Fruit fly (Drosophila melanogaster) whole organism, embryonic: Measurements from ENCODE around the gene Mettl4.

Source experiments
- Adf1 ChIP-seq: fragments of 200-800 bp; sonication (Bioruptor generic); IDR thresholded peaks from 2 replicates; pipeline ENCODE4 v1.3.6; 2022; ENCODE audit warnings: missing biosample characterization, missing genetic modification characterization
- BEAF-32 ChIP-seq: fragments of 200-800 bp; sonication (Bioruptor generic); optimal IDR thresholded peaks from 3 replicates; lab custom pipeline; 2017; ENCODE audit warnings: missing biosample characterization, missing genetic modification characterization, mild to moderate bottlenecking, moderate library complexity, missing genetic modification reagents
- CG10565 ChIP-seq: fragments of 200-800 bp; sonication (Bioruptor generic); optimal IDR thresholded peaks from 3 replicates; lab custom pipeline; 2016; ENCODE audit warnings: missing biosample characterization, mild to moderate bottlenecking, missing genetic modification characterization
- CG15601 ChIP-seq: fragments of 200-800 bp; sonication (Bioruptor generic); optimal IDR thresholded peaks from 3 replicates; lab custom pipeline; 2019; ENCODE audit warnings: missing biosample characterization, mild to moderate bottlenecking, missing genetic modification characterization, moderate library complexity
- CG16813 ChIP-seq: fragments of 200-800 bp; sonication (Bioruptor generic); IDR thresholded peaks from 3 replicates; pipeline ENCODE4 v1.3.6; 2022; ENCODE audit warnings: missing biosample characterization, missing genetic modification characterization; ENCODE audit not compliant: partially characterized antibody
- CG3065 ChIP-seq: fragments of 200-800 bp; sonication (Bioruptor generic); optimal IDR thresholded peaks from 2 replicates; lab custom pipeline; 2016; ENCODE audit warnings: missing biosample characterization, missing genetic modification characterization
- CG31365 ChIP-seq: fragments of 200-800 bp; sonication (Bioruptor generic); optimal IDR thresholded peaks from 2 replicates; lab custom pipeline; 2018; ENCODE audit warnings: missing biosample characterization, mild to moderate bottlenecking, missing genetic modification characterization
- CG34224 ChIP-seq: fragments of 200-800 bp; sonication (Bioruptor generic); IDR thresholded peaks from 3 replicates; pipeline ENCODE4 v1.3.6; 2022; ENCODE audit warnings: missing biosample characterization, missing genetic modification characterization; ENCODE audit not compliant: partially characterized antibody
- CG34422 ChIP-seq: fragments of 200-800 bp; sonication (Bioruptor generic); IDR thresholded peaks from 3 replicates; pipeline ENCODE4 v1.3.6; 2022; ENCODE audit warnings: missing biosample characterization, missing genetic modification characterization
- CG4617 ChIP-seq: fragments of 200-800 bp; sonication (Bioruptor generic); optimal IDR thresholded peaks from 3 replicates; lab custom pipeline; 2016; ENCODE audit warnings: missing biosample characterization, missing genetic modification characterization, borderline replicate concordance
- CG7963 ChIP-seq: fragments of 200-800 bp; sonication (Bioruptor generic); IDR thresholded peaks from 3 replicates; pipeline ENCODE4 v1.3.6; 2022; ENCODE audit warnings: missing biosample characterization, missing genetic modification characterization; ENCODE audit not compliant: partially characterized antibody
- CG8281 ChIP-seq: fragments of 200-800 bp; sonication (Bioruptor generic); optimal IDR thresholded peaks from 2 replicates; lab custom pipeline; 2018; ENCODE audit warnings: missing biosample characterization, mild to moderate bottlenecking, missing genetic modification characterization, moderate library complexity
- CoRest ChIP-seq: fragments of 200-800 bp; sonication (Bioruptor generic); optimal IDR thresholded peaks from 3 replicates; lab custom pipeline; 2018; ENCODE audit warnings: missing biosample characterization, mild to moderate bottlenecking, missing genetic modification characterization, moderate library complexity
- Dll ChIP-seq: fragments of 200-800 bp; sonication (Bioruptor generic); IDR thresholded peaks from 4 replicates; pipeline ENCODE4 v1.3.6; 2022; ENCODE audit warnings: missing biosample characterization, missing genetic modification characterization; ENCODE audit not compliant: partially characterized antibody
- Ets65A ChIP-seq: fragments of 200-800 bp; sonication (Bioruptor generic); peaks from one replicate; lab custom pipeline; 2016; ENCODE audit warnings: missing biosample characterization, missing genetic modification characterization
- Ets97D ChIP-seq: fragments of 200-800 bp; sonication (Bioruptor generic); optimal IDR thresholded peaks from 3 replicates; lab custom pipeline; 2016; ENCODE audit warnings: missing biosample characterization, missing genetic modification characterization
- Hr78 ChIP-seq, 2 experiments: fragments of 200-800 bp in 1 of 2; fragments of >200 bp in 1 of 2; sonication (Bioruptor generic) in 1 of 2; optimal IDR thresholded peaks; 2 replicates each; lab custom pipeline; 2017 to 2019; ENCODE audit warnings: missing biosample characterization in 2 of 2, missing genetic modification characterization in 2 of 2, mild to moderate bottlenecking in 1 of 2, moderate library complexity in 1 of 2
- Mes4 ChIP-seq: fragments of 200-800 bp; sonication (Bioruptor generic); optimal IDR thresholded peaks from 2 replicates; lab custom pipeline; 2016; ENCODE audit warnings: missing biosample characterization, missing genetic modification characterization
- Myb ChIP-seq: fragments of 200-800 bp; sonication (Bioruptor generic); optimal IDR thresholded peaks from 2 replicates; lab custom pipeline; 2016; ENCODE audit warnings: missing biosample characterization, missing genetic modification characterization
- NFAT ChIP-seq: fragments of 200-800 bp; sonication (Bioruptor generic); IDR thresholded peaks from 2 replicates; pipeline ENCODE4 v1.3.6; 2022; ENCODE audit warnings: missing biosample characterization, missing genetic modification characterization
- Opbp ChIP-seq: fragments of 200-800 bp; sonication (Bioruptor generic); IDR thresholded peaks from 3 replicates; pipeline ENCODE4 v1.3.6; 2022; ENCODE audit warnings: missing biosample characterization, missing genetic modification characterization; ENCODE audit not compliant: partially characterized antibody
- Rx ChIP-seq: fragments of 200-800 bp; sonication (Bioruptor generic); IDR thresholded peaks from 2 replicates; pipeline ENCODE4 v1.3.6; 2022; ENCODE audit warnings: missing biosample characterization, missing genetic modification characterization
- Scr ChIP-seq: fragments of 200-800 bp; sonication (Bioruptor generic); IDR thresholded peaks from 2 replicates; pipeline ENCODE4 v1.3.6; 2022; ENCODE audit warnings: missing biosample characterization, missing genetic modification characterization; ENCODE audit not compliant: partially characterized antibody
- Stat92E ChIP-seq, 3 experiments: fragments of >200 bp in 2 of 3; fragments of 200-800 bp in 1 of 3; sonication (Bioruptor generic) in 1 of 3; optimal IDR thresholded peaks; 2 replicates each; lab custom pipeline; 2017 to 2019; ENCODE audit warnings: missing biosample characterization in 3 of 3, missing genetic modification characterization in 3 of 3, mild to moderate bottlenecking in 1 of 3, moderate library complexity in 1 of 3
- ase ChIP-seq: fragments of 200-800 bp; sonication (Bioruptor generic); IDR thresholded peaks from 3 replicates; pipeline ENCODE4 v1.3.6; 2022; ENCODE audit warnings: missing biosample characterization, missing genetic modification characterization
- bsh ChIP-seq, 2 experiments: fragments of 200-800 bp; sonication (Bioruptor generic); optimal IDR thresholded peaks; 2 replicates each; lab custom pipeline; 2017 to 2018; ENCODE audit warnings: mild to moderate bottlenecking in 2 of 2, missing biosample characterization in 2 of 2, missing genetic modification characterization in 2 of 2, moderate library complexity in 1 of 2
- chm ChIP-seq: fragments of 200-800 bp; sonication (Bioruptor generic); IDR thresholded peaks from 2 replicates; pipeline ENCODE4 v1.3.6; 2022; ENCODE audit warnings: missing biosample characterization, missing genetic modification characterization
- fd96Cb ChIP-seq: fragments of 200-800 bp; sonication (Bioruptor generic); optimal IDR thresholded peaks from 2 replicates; lab custom pipeline; 2018; ENCODE audit warnings: missing biosample characterization, mild to moderate bottlenecking, missing genetic modification characterization, moderate library complexity
- gro ChIP-seq: fragments of 200-800 bp; sonication (Bioruptor generic); optimal IDR thresholded peaks from 2 replicates; lab custom pipeline; 2016; ENCODE audit warnings: missing biosample characterization, missing genetic modification characterization
- hbn ChIP-seq: fragments of 200-800 bp; sonication (Bioruptor generic); IDR thresholded peaks from 2 replicates; pipeline ENCODE4 v1.3.6; 2022; ENCODE audit warnings: missing biosample characterization, missing genetic modification characterization; ENCODE audit not compliant: partially characterized antibody
- insv ChIP-seq, 2 experiments: fragments of 200-800 bp; sonication (Bioruptor generic); optimal IDR thresholded peaks; 3 replicates each; lab custom pipeline; 2016 to 2018; ENCODE audit warnings: missing biosample characterization in 2 of 2, missing genetic modification characterization in 2 of 2
- knrl ChIP-seq: fragments of 200-800 bp; sonication (Bioruptor generic); IDR thresholded peaks from 3 replicates; pipeline ENCODE4 v1.3.6; 2022; ENCODE audit warnings: missing biosample characterization, missing genetic modification characterization; ENCODE audit not compliant: partially characterized antibody
- lilli ChIP-seq: fragments of 200-800 bp; sonication (Bioruptor generic); optimal IDR thresholded peaks from 3 replicates; lab custom pipeline; 2016; ENCODE audit warnings: missing biosample characterization, missing genetic modification characterization
- lmd ChIP-seq: fragments of 200-800 bp; sonication (Bioruptor generic); IDR thresholded peaks from 2 replicates; pipeline ENCODE4 v1.3.6; 2022; ENCODE audit warnings: missing biosample characterization, missing genetic modification characterization
- luna ChIP-seq: fragments of 200-800 bp; sonication (Bioruptor generic); optimal IDR thresholded peaks from 2 replicates; lab custom pipeline; 2016; ENCODE audit warnings: missing biosample characterization, missing genetic modification characterization
- mam ChIP-seq: fragments of 200-800 bp; sonication (Bioruptor generic); optimal IDR thresholded peaks from 3 replicates; lab custom pipeline; 2016; ENCODE audit warnings: missing biosample characterization, missing genetic modification characterization
- nom ChIP-seq: fragments of 200-800 bp; sonication (Bioruptor generic); optimal IDR thresholded peaks from 2 replicates; lab custom pipeline; 2017; ENCODE audit warnings: missing biosample characterization, missing genetic modification characterization, mild to moderate bottlenecking, moderate library complexity, missing genetic modification reagents
- onecut ChIP-seq: fragments of 200-800 bp; sonication (Bioruptor generic); IDR thresholded peaks from 2 replicates; pipeline ENCODE4 v1.3.6; 2022; ENCODE audit warnings: missing biosample characterization, missing genetic modification characterization
- pho ChIP-seq: fragments of 200-800 bp; sonication (Bioruptor generic); optimal IDR thresholded peaks from 2 replicates; lab custom pipeline; 2016; ENCODE audit warnings: missing biosample characterization, missing genetic modification characterization
- scrt ChIP-seq: fragments of 200-800 bp; sonication (Bioruptor generic); optimal IDR thresholded peaks from 2 replicates; lab custom pipeline; 2018; ENCODE audit warnings: missing biosample characterization, mild to moderate bottlenecking, missing genetic modification characterization, moderate library complexity
- so ChIP-seq: fragments of 200-800 bp; sonication (Bioruptor generic); IDR thresholded peaks from 3 replicates; pipeline ENCODE4 v1.3.6; 2022; ENCODE audit warnings: missing biosample characterization, missing genetic modification characterization
- stc ChIP-seq: fragments of 200-800 bp; sonication (Bioruptor generic); IDR thresholded peaks from 2 replicates; pipeline ENCODE4 v1.3.6; 2022; ENCODE audit warnings: missing biosample characterization, missing genetic modification characterization
- unc-4 ChIP-seq: fragments of 200-800 bp; sonication (Bioruptor generic); IDR thresholded peaks from 2 replicates; pipeline ENCODE4 v1.3.6; 2022; ENCODE audit warnings: missing biosample characterization, missing genetic modification characterization; ENCODE audit not compliant: partially characterized antibody
- vnd ChIP-seq: fragments of 200-800 bp; sonication (Bioruptor generic); IDR thresholded peaks from 3 replicates; pipeline ENCODE4 v1.3.6; 2022; ENCODE audit warnings: missing biosample characterization, missing genetic modification characterization; ENCODE audit not compliant: partially characterized antibody
- z ChIP-seq: fragments of 200-800 bp; sonication (Bioruptor generic); IDR thresholded peaks from 3 replicates; pipeline ENCODE4 v1.3.6; 2022; ENCODE audit warnings: missing biosample characterization, missing genetic modification characterization

The Mettl4 gene

dm6 chr3R:16655494-16656493 lies 4.8 kb upstream of the Mettl4 start, which contains the start of gene modSP (continued):
- peak; percentile 80 for TF ChIP-seq Dll
- TF ChIP-seq CG3065 (GFP tag; lab: Kevin White, UChicago): peak; percentile 67
- TF ChIP-seq vnd (GFP tag; lab: Robert Waterston, UW): peak; percentile 62
- peak; percentile 34; the same call in 1 of the 3 replicates for TF ChIP-seq CG34422 (GFP tag; lab: Robert Waterston, UW)
- TF ChIP-seq Hr78 (GFP tag; optimal IDR thresholded peaks at IDR 0.05; lab: Kevin White, UChicago): no peak
- peak; percentile 47 for TF ChIP-seq lilli (GFP tag; lab: Kevin White, UChicago)
- TF ChIP-seq bsh (GFP tag; optimal IDR thresholded peaks at IDR 0.05; lab: Kevin White, UChicago): peak in 1 of 2 experiments; percentile 18
- TF ChIP-seq Rx (GFP tag; lab: Robert Waterston, UW): peak; percentile 22; the same call in 1 of the 2 replicates
- TF ChIP-seq CG15601 (tag; lab: Kevin White, UChicago): peak; percentile 16
- TF ChIP-seq Opbp (GFP tag; lab: Robert Waterston, UW): peak; percentile 81
- TF ChIP-seq knrl (GFP tag; lab: Robert Waterston, UW): peak; percentile 37
- TF ChIP-seq luna (GFP tag; lab: Kevin White, UChicago): no peak
- peak; percentile 59 for TF ChIP-seq CoRest (tag; lab: Kevin White, UChicago)
- peak; percentile 12 for TF ChIP-seq CG8281 (tag; lab: Kevin White, UChicago)
- TF ChIP-seq CG31365 (tag; lab: Kevin White, UChicago): peak; percentile 29
- TF ChIP-seq Stat92E (GFP tag; optimal IDR thresholded peaks at IDR 0.05; lab: Kevin White, UChicago): peak in 1 of 3 experiments; percentile 35
- peak; percentile 46; the same call in 1 of the 2 replicates for TF ChIP-seq chm (GFP tag; lab: Robert Waterston, UW)
- TF ChIP-seq NFAT (GFP tag; lab: Robert Waterston, UW): 0 out of 2 replicates have a peak, but pooled peaks have one; percentile 32
- TF ChIP-seq CG34224 (GFP tag; lab: Robert Waterston, UW): peak; percentile 44; the same call in 2 of the 3 replicates
- TF ChIP-seq Ets65A: peak; percentile 96
- no peak for TF ChIP-seq pho
- TF ChIP-seq hbn (GFP tag; lab: Robert Waterston, UW): peak; percentile 49
- TF ChIP-seq Myb (GFP tag; lab: Kevin White, UChicago): peak; percentile 40
- peak; percentile 17 for TF ChIP-seq CG4617
- 0 out of 3 replicates have a peak, but pooled peaks have one; percentile 39 for TF ChIP-seq ase (GFP tag; lab: Robert Waterston, UW)
- TF ChIP-seq BEAF-32: peak; percentile 57
- no peak for TF ChIP-seq Mes4 (GFP tag; lab: Kevin White, UChicago)
- peak; percentile 75 for TF ChIP-seq nom (GFP tag; lab: Kevin White, UChicago)
- TF ChIP-seq Adf1 (GFP tag; lab: Robert Waterston, UW): no peak
- peak; percentile 6 for TF ChIP-seq Ets97D (GFP tag; lab: Kevin White, UChicago)
- no peak for TF ChIP-seq scrt
- TF ChIP-seq lmd (GFP tag; lab: Robert Waterston, UW): no peak; the same call in 1 of the 2 replicates
- peak; percentile 60; the same call in 1 of the 2 replicates for TF ChIP-seq unc-4 (GFP tag; lab: Robert Waterston, UW)
- TF ChIP-seq gro (GFP tag; lab: Kevin White, UChicago): no peak
- TF ChIP-seq CG16813 (GFP tag; lab: Robert Waterston, UW): peak; percentile 78
- peak; percentile 91 for TF ChIP-seq onecut (GFP tag; lab: Robert Waterston, UW)
- TF ChIP-seq CG7963 (GFP tag; lab: Robert Waterston, UW): peak; percentile 72
- TF ChIP-seq stc (GFP tag; lab: Robert Waterston, UW): peak; percentile 20; the same call in 1 of the 2 replicates
- peak; percentile 83 for TF ChIP-seq z
- TF ChIP-seq so (GFP tag; lab: Robert Waterston, UW): 0 out of 3 replicates have a peak, but pooled peaks have one; percentile 7
- peak; percentile 66 for TF ChIP-seq mam
- no peak for TF ChIP-seq CG10565
- peak; percentile 24 for TF ChIP-seq fd96Cb
- TF ChIP-seq Scr (GFP tag; lab: Robert Waterston, UW): peak; percentile 74
- peak in 1 of 2 experiments; percentile 14 for TF ChIP-seq insv (GFP tag; optimal IDR thresholded peaks at IDR 0.05; lab: Kevin White, UChicago)
